Fruit fly (Drosophila melanogaster) whole organism, prepupa: ENCODE data around the gene fry.

Experiments
- CG11294 ChIP-seq: fragments of 200-800 bp; sonication (Bioruptor generic); IDR thresholded peaks from 2 replicates; pipeline ENCODE4 v1.3.6; 2022; ENCODE audit warnings: missing biosample characterization, missing genetic modification characterization
- CG11762 ChIP-seq: fragments of 200-800 bp; sonication (Bioruptor generic); optimal IDR thresholded peaks from 3 replicates; lab custom pipeline; 2016; ENCODE audit warnings: missing biosample characterization, missing genetic modification characterization; ENCODE audit not compliant: insufficient read depth
- CG15336 ChIP-seq: fragments of 200-800 bp; sonication (Bioruptor generic); IDR thresholded peaks from 2 replicates; pipeline ENCODE4 v1.3.6; 2022; ENCODE audit warnings: missing biosample characterization, missing genetic modification characterization
- CG1621 ChIP-seq: fragments of 200-800 bp; sonication (Bioruptor generic); optimal IDR thresholded peaks from 3 replicates; lab custom pipeline; 2018; ENCODE audit warnings: missing biosample characterization, mild to moderate bottlenecking, missing genetic modification characterization
- CG31627 ChIP-seq: fragments of 200-800 bp; sonication (Bioruptor generic); optimal IDR thresholded peaks from 3 replicates; lab custom pipeline; 2016; ENCODE audit warnings: missing biosample characterization, missing genetic modification characterization
- CG34406 ChIP-seq: fragments of 200-800 bp; sonication (Bioruptor generic); optimal IDR thresholded peaks from 3 replicates; lab custom pipeline; 2016; ENCODE audit warnings: missing biosample characterization, missing genetic modification characterization
- CG3919 ChIP-seq: fragments of 200-800 bp; sonication (Bioruptor generic); optimal IDR thresholded peaks from 3 replicates; lab custom pipeline; 2016; ENCODE audit warnings: missing biosample characterization, missing genetic modification characterization
- CG6276 ChIP-seq: fragments of 200-800 bp; sonication (Bioruptor generic); optimal IDR thresholded peaks from 2 replicates; lab custom pipeline; 2017; ENCODE audit warnings: missing biosample characterization, mild to moderate bottlenecking, missing genetic modification characterization
- CG6808 ChIP-seq: fragments of 200-800 bp; sonication (Bioruptor generic); optimal IDR thresholded peaks from 3 replicates; lab custom pipeline; 2017; ENCODE audit warnings: missing biosample characterization, missing genetic modification characterization, mild to moderate bottlenecking, moderate library complexity, missing genetic modification reagents
- CG8119 ChIP-seq: fragments of 200-800 bp; sonication (Bioruptor generic); IDR thresholded peaks from 3 replicates; pipeline ENCODE4 v1.3.6; 2022; ENCODE audit warnings: missing biosample characterization, missing genetic modification characterization
- CG9139 ChIP-seq: fragments of 200-800 bp; sonication (Bioruptor generic); optimal IDR thresholded peaks from 3 replicates; lab custom pipeline; 2017; ENCODE audit warnings: missing biosample characterization, mild to moderate bottlenecking, missing genetic modification characterization
- Eip78C ChIP-seq: fragments of 200-800 bp; sonication (Bioruptor generic); peaks from one replicate; lab custom pipeline; 2016; ENCODE audit warnings: missing biosample characterization, missing genetic modification characterization
- Eip93F ChIP-seq: fragments of 200-800 bp; sonication (Bioruptor generic); optimal IDR thresholded peaks from 2 replicates; lab custom pipeline; 2016; ENCODE audit warnings: missing biosample characterization, mild to moderate bottlenecking, missing genetic modification characterization
- Ets21C ChIP-seq: fragments of 200-800 bp; sonication (Bioruptor generic); optimal IDR thresholded peaks from 3 replicates; lab custom pipeline; 2016; ENCODE audit warnings: missing biosample characterization, missing genetic modification characterization
- Ets96B ChIP-seq: fragments of 200-800 bp; optimal IDR thresholded peaks from 2 replicates; lab custom pipeline; 2019; ENCODE audit warnings: missing biosample characterization, mild to moderate bottlenecking, missing genetic modification characterization, moderate library complexity
- Hr38 ChIP-seq: sonication (Bioruptor generic); optimal IDR thresholded peaks from 2 replicates; lab custom pipeline; 2016; ENCODE audit warnings: missing biosample characterization, missing genetic modification characterization
- Hr39 ChIP-seq: fragments of 200-800 bp; sonication (Bioruptor generic); optimal IDR thresholded peaks from 2 replicates; lab custom pipeline; 2016; ENCODE audit warnings: missing biosample characterization, missing genetic modification characterization
- Lpt ChIP-seq: fragments of 200-800 bp; sonication (Bioruptor generic); optimal IDR thresholded peaks from 3 replicates; lab custom pipeline; 2016; ENCODE audit warnings: missing biosample characterization, missing genetic modification characterization
- Met ChIP-seq: fragments of 200-800 bp; sonication (Bioruptor generic); optimal IDR thresholded peaks from 3 replicates; lab custom pipeline; 2016; ENCODE audit warnings: missing biosample characterization, missing genetic modification characterization
- Sox14 ChIP-seq: fragments of 200-800 bp; sonication (Bioruptor generic); optimal IDR thresholded peaks from 3 replicates; lab custom pipeline; 2016; ENCODE audit warnings: missing biosample characterization, missing genetic modification characterization
- achi ChIP-seq: fragments of 200-800 bp; sonication (Bioruptor generic); optimal IDR thresholded peaks from 3 replicates; lab custom pipeline; 2016; ENCODE audit warnings: missing biosample characterization, missing genetic modification characterization
- acj6 ChIP-seq: fragments of 200-800 bp; sonication (Bioruptor generic); optimal IDR thresholded peaks from 3 replicates; lab custom pipeline; 2016; ENCODE audit warnings: missing biosample characterization, missing genetic modification characterization
- dac ChIP-seq: fragments of 200-800 bp; sonication (Bioruptor generic); optimal IDR thresholded peaks from 2 replicates; lab custom pipeline; 2017; ENCODE audit warnings: missing biosample characterization, mild to moderate bottlenecking, missing genetic modification characterization
- dsx ChIP-seq: fragments of 200-800 bp; optimal IDR thresholded peaks from 3 replicates; lab custom pipeline; 2019; ENCODE audit warnings: missing biosample characterization, mild to moderate bottlenecking, missing genetic modification characterization, moderate library complexity; ENCODE audit not compliant: poor library complexity, severe bottlenecking
- eg ChIP-seq: fragments of 200-800 bp; sonication (Bioruptor generic); IDR thresholded peaks from 3 replicates; pipeline ENCODE4 v1.3.6; 2022; ENCODE audit warnings: missing biosample characterization, missing genetic modification characterization
- fkh ChIP-seq: fragments of 200-800 bp; sonication (Bioruptor generic); optimal IDR thresholded peaks from 3 replicates; lab custom pipeline; 2017; ENCODE audit warnings: missing biosample characterization, mild to moderate bottlenecking, missing genetic modification characterization, moderate library complexity
- lz ChIP-seq: fragments of 200-800 bp; sonication (Bioruptor generic); optimal IDR thresholded peaks from 3 replicates; lab custom pipeline; 2016; ENCODE audit warnings: missing biosample characterization, missing genetic modification characterization
- pdm3 ChIP-seq: fragments of 200-800 bp; sonication (Bioruptor generic); optimal IDR thresholded peaks from 3 replicates; lab custom pipeline; 2016; ENCODE audit warnings: missing biosample characterization, missing genetic modification characterization
- salr ChIP-seq, 2 experiments: fragments of 200-800 bp; sonication (Bioruptor generic); optimal IDR thresholded peaks; 3 replicates each; lab custom pipeline; 2016 to 2018; ENCODE audit warnings: missing biosample characterization in 2 of 2, missing genetic modification characterization in 2 of 2, mild to moderate bottlenecking in 1 of 2
- ss ChIP-seq, 2 experiments: fragments of 200-800 bp; sonication (Bioruptor generic); optimal IDR thresholded peaks; 2 replicates in 1 of 2; 3 replicates in 1 of 2; lab custom pipeline; 2017 to 2018; ENCODE audit warnings: mild to moderate bottlenecking in 2 of 2, missing biosample characterization in 2 of 2, missing genetic modification characterization in 2 of 2, moderate library complexity in 1 of 2
- svp ChIP-seq: fragments of 200-800 bp; sonication (Bioruptor generic); peaks from one replicate; lab custom pipeline; 2016; ENCODE audit warnings: missing biosample characterization, missing genetic modification characterization
- topi ChIP-seq: fragments of 200-800 bp; sonication (Bioruptor generic); optimal IDR thresholded peaks from 3 replicates; lab custom pipeline; 2016; ENCODE audit warnings: missing biosample characterization, missing genetic modification characterization
- vri ChIP-seq: fragments of 200-800 bp; sonication (Bioruptor generic); optimal IDR thresholded peaks from 3 replicates; lab custom pipeline; 2016; ENCODE audit warnings: missing biosample characterization, mild to moderate bottlenecking, missing genetic modification characterization

The fry gene

dm6 chr3L:9638971-9639370 lies 39.9 kb downstream of the fry start, which contains the start of gene CG18179:
Gene CG18179, plus strand, starts transcription at chr3L:9639271.
- TF ChIP-seq svp (GFP tag; lab: Kevin White, UChicago), result peak; percentile 16
- TF ChIP-seq CG15336, result no peak
- TF ChIP-seq, all 60 proteins: peak for 1

- no peak for TF ChIP-seq Hr38
- no peak for TF ChIP-seq dac (GFP tag; lab: Kevin White, UChicago)
- TF ChIP-seq Eip78C (GFP tag; lab: Kevin White, UChicago), result no peak
- TF ChIP-seq ss (GFP tag; optimal IDR thresholded peaks at IDR 0.05; lab: Kevin White, UChicago), result no peak
- no peak for TF ChIP-seq Eip93F (GFP tag; lab: Kevin White, UChicago)
- no peak for TF ChIP-seq vri (GFP tag; lab: Kevin White, UChicago)
- TF ChIP-seq Sox14 (GFP tag; lab: Kevin White, UChicago), result no peak
- no peak for TF ChIP-seq lz
- no peak for TF ChIP-seq fkh
- TF ChIP-seq CG3919 (GFP tag; lab: Kevin White, UChicago), result no peak
- no peak for TF ChIP-seq CG6808 (GFP tag; lab: Kevin White, UChicago)
- TF ChIP-seq CG8119, result no peak
- no peak for TF ChIP-seq Ets96B (tag; lab: Kevin White, UChicago)
- no peak for TF ChIP-seq Ets21C
- TF ChIP-seq CG31627 (GFP tag; lab: Kevin White, UChicago), result no peak
- no peak for TF ChIP-seq eg (GFP tag; lab: Robert Waterston, UW)
- TF ChIP-seq CG6276, result no peak
- no peak for TF ChIP-seq topi (GFP tag; lab: Kevin White, UChicago)
- no peak for TF ChIP-seq CG11294 (GFP tag; lab: Robert Waterston, UW)
Observed at dm6 chr3L:9637812-9638211, 41.1 kb downstream of the fry start, which contains the start of gene CG8329. Gene CG8329, plus strand, starts transcription at chr3L:9638112.

- peak; percentile 94 for TF ChIP-seq fkh
- no peak for TF ChIP-seq acj6
Observed at dm6 chr3L:9629910-9630309, 49.0 kb downstream of the fry start.

dm6 chr3L:9629093-9629492 lies 49.8 kb downstream of the fry start, which contains the start of gene Or67b:
Gene Or67b, minus strand, starts transcription at chr3L:9629193.
- TF ChIP-seq CG9139 (GFP tag; lab: Kevin White, UChicago) (no peak), CG34406 (GFP tag; lab: Kevin White, UChicago) (no peak), Met (no peak), pdm3 (GFP tag; lab: Kevin White, UChicago) (no peak), CG11762 (GFP tag; lab: Kevin White, UChicago) (no peak), dsx (GFP tag; lab: Kevin White, UChicago) (no peak), CG15336 (no peak), achi (no peak), Hr39 (no peak), Lpt (no peak), salr (GFP tag; optimal IDR thresholded peaks at IDR 0.05; lab: Kevin White, UChicago) (no peak), CG6276 (no peak), dac (GFP tag; lab: Kevin White, UChicago) (no peak), fkh (no peak)
- TF ChIP-seq, all 60 proteins: peak for 0

dm6 chr3L:9628376-9628775 lies 50.5 kb downstream of the fry start, which contains the start of gene Cyp40:
Gene Cyp40, plus strand, starts transcription at chr3L:9628676.
- no peak for TF ChIP-seq CG11762 (GFP tag; lab: Kevin White, UChicago)

dm6 chr3L:9624014-9624413 lies 54.9 kb downstream of the fry start, which contains the start of gene CG3335:
Gene CG3335, plus strand, starts transcription at chr3L:9624237.
- TF ChIP-seq Eip93F (GFP tag; lab: Kevin White, UChicago) (no peak), CG1621 (tag; lab: Kevin White, UChicago) (no peak), achi (no peak), CG9139 (GFP tag; lab: Kevin White, UChicago) (no peak)
